Worm (Caenorhabditis elegans) whole organism, L2 larva: ENCODE results near the gene R09H10.7.

Experiments
- C34F6.9 ChIP-seq: fragments of 150-350 bp; optimal IDR thresholded peaks from 2 replicates; lab custom pipeline; 2014; ENCODE audit warnings: missing biosample characterization, missing genetic modification characterization
- R02D3.7 ChIP-seq: fragments of 150-350 bp; optimal IDR thresholded peaks from 2 replicates; lab custom pipeline; 2014; ENCODE audit warnings: missing biosample characterization, missing genetic modification characterization
- aly-2 ChIP-seq: fragments of 150-350 bp; optimal IDR thresholded peaks from 2 replicates; lab custom pipeline; 2014; ENCODE audit warnings: missing biosample characterization, missing genetic modification characterization
- ceh-16 ChIP-seq: fragments of 150-350 bp; optimal IDR thresholded peaks from 2 replicates; lab custom pipeline; 2014; ENCODE audit warnings: missing biosample characterization, missing genetic modification characterization
- ceh-82 ChIP-seq: fragments of 150-350 bp; optimal IDR thresholded peaks from 2 replicates; lab custom pipeline; 2014; ENCODE audit warnings: missing biosample characterization, missing genetic modification characterization
- lsy-2 ChIP-seq, 2 experiments: fragments of 150-350 bp in 1 of 2; sonication (generic microtip) in 1 of 2; optimal IDR thresholded peaks; 2 replicates each; lab custom pipeline; 2014 to 2017; ENCODE audit warnings: missing biosample characterization in 2 of 2, missing genetic modification characterization in 2 of 2
- mbf-1 ChIP-seq: sonication (generic microtip); optimal IDR thresholded peaks from 2 replicates; lab custom pipeline; 2017; ENCODE audit warnings: missing biosample characterization, missing genetic modification characterization
- nhr-11 ChIP-seq: fragments of 150-350 bp; optimal IDR thresholded peaks from 2 replicates; lab custom pipeline; 2014; ENCODE audit warnings: missing biosample characterization, missing genetic modification characterization
- nhr-12 ChIP-seq: fragments of 150-350 bp; optimal IDR thresholded peaks from 2 replicates; lab custom pipeline; 2014; ENCODE audit warnings: missing biosample characterization, missing genetic modification characterization
- nhr-6 ChIP-seq: fragments of 150-350 bp; optimal IDR thresholded peaks from 2 replicates; lab custom pipeline; 2014; ENCODE audit warnings: missing biosample characterization, missing genetic modification characterization
- skn-1 ChIP-seq: sonication (generic microtip); optimal IDR thresholded peaks from 2 replicates; lab custom pipeline; 2017; ENCODE audit warnings: missing biosample characterization, missing genetic modification characterization
- snpc-4 ChIP-seq: fragments of 150-350 bp; optimal IDR thresholded peaks from 2 replicates; lab custom pipeline; 2014; ENCODE audit warnings: missing biosample characterization, missing genetic modification characterization
- unc-62 ChIP-seq: fragments of 150-350 bp; optimal IDR thresholded peaks from 2 replicates; lab custom pipeline; 2014; ENCODE audit warnings: missing biosample characterization, missing genetic modification reagents, missing genetic modification characterization
- zag-1 ChIP-seq: fragments of 150-350 bp; optimal IDR thresholded peaks from 2 replicates; lab custom pipeline; 2014; ENCODE audit warnings: missing biosample characterization, missing genetic modification characterization

ce11 chrIV:10606575-10607080, 14.3 kb upstream of the R09H10.7 start, which contains the start of gene R09H10.3:
- TF ChIP-seq nhr-6 (no peak), nhr-12 (tag; lab: Kevin White, UChicago) (no peak), C34F6.9 (no peak), mbf-1 (tag; lab: Kevin White, UChicago) (no peak), aly-2 (tag; lab: Kevin White, UChicago) (no peak), ceh-16 (tag; lab: Kevin White, UChicago) (no peak), snpc-4 (tag; lab: Kevin White, UChicago) (no peak), R02D3.7 (tag; lab: Kevin White, UChicago) (no peak), ceh-82 (tag; lab: Kevin White, UChicago) (no peak), unc-62 (GFP tag; lab: Kevin White, UChicago) (no peak), skn-1 (tag; lab: Kevin White, UChicago) (no peak), lsy-2 (tag; optimal IDR thresholded peaks at IDR 0.05; lab: Kevin White, UChicago) (no peak), zag-1 (no peak), nhr-11 (tag; lab: Kevin White, UChicago) (no peak)
